Worm (Caenorhabditis elegans) whole organism, L2 larva: ENCODE results near the gene nfyb-1.

Experiments
- C34F6.9 ChIP-seq: fragments of 150-350 bp; optimal IDR thresholded peaks from 2 replicates; lab custom pipeline; 2014; ENCODE audit warnings: missing biosample characterization, missing genetic modification characterization
- F13H6.1 ChIP-seq: sonication (generic microtip); optimal IDR thresholded peaks from 2 replicates; lab custom pipeline; 2016; ENCODE audit warnings: missing genetic modification characterization, missing compliant biosample characterization
- R02D3.7 ChIP-seq: fragments of 150-350 bp; optimal IDR thresholded peaks from 2 replicates; lab custom pipeline; 2014; ENCODE audit warnings: missing biosample characterization, missing genetic modification characterization
- Y55F3AM.14 ChIP-seq: fragments of 200-800 bp; sonication (Bioruptor generic); optimal IDR thresholded peaks from 2 replicates; lab custom pipeline; 2018; ENCODE audit warnings: mild to moderate bottlenecking, missing genetic modification characterization, missing compliant biosample characterization
- alr-1 ChIP-seq: fragments of 150-350 bp; optimal IDR thresholded peaks from 2 replicates; lab custom pipeline; 2014; ENCODE audit warnings: missing biosample characterization, missing genetic modification characterization
- ceh-82 ChIP-seq: fragments of 150-350 bp; optimal IDR thresholded peaks from 2 replicates; lab custom pipeline; 2014; ENCODE audit warnings: missing biosample characterization, missing genetic modification characterization
- dmd-4 ChIP-seq: sonication (generic microtip); optimal IDR thresholded peaks from 2 replicates; lab custom pipeline; 2017; ENCODE audit warnings: missing biosample characterization, missing genetic modification characterization
- egl-27 ChIP-seq: sonication (generic microtip); optimal IDR thresholded peaks from 3 replicates; lab custom pipeline; 2017; ENCODE audit warnings: missing biosample characterization, missing genetic modification reagents, missing genetic modification characterization
- fos-1 ChIP-seq: fragments of 150-350 bp; optimal IDR thresholded peaks from 2 replicates; lab custom pipeline; 2014; ENCODE audit warnings: missing biosample characterization, missing genetic modification characterization
- gmeb-1 ChIP-seq: fragments of 150-350 bp; optimal IDR thresholded peaks from 2 replicates; lab custom pipeline; 2014; ENCODE audit warnings: missing biosample characterization, missing genetic modification characterization
- lin-11 ChIP-seq: fragments of 150-350 bp; sonication (generic microtip); optimal IDR thresholded peaks from 2 replicates; lab custom pipeline; 2014; ENCODE audit warnings: missing biosample characterization, missing genetic modification characterization, inconsistent platforms, mixed read lengths
- lin-39 ChIP-seq: fragments of 150-350 bp; optimal IDR thresholded peaks from 2 replicates; lab custom pipeline; 2014; ENCODE audit warnings: missing biosample characterization, missing genetic modification reagents, missing genetic modification characterization
- mab-5 ChIP-seq: fragments of 150-350 bp; optimal IDR thresholded peaks from 2 replicates; lab custom pipeline; 2014; ENCODE audit warnings: missing biosample characterization, missing genetic modification characterization
- mbf-1 ChIP-seq: sonication (generic microtip); optimal IDR thresholded peaks from 2 replicates; lab custom pipeline; 2017; ENCODE audit warnings: missing biosample characterization, missing genetic modification characterization
- nhr-10 ChIP-seq: sonication (generic microtip); optimal IDR thresholded peaks from 2 replicates; lab custom pipeline; 2017; ENCODE audit warnings: missing biosample characterization, missing genetic modification characterization
- nhr-129 ChIP-seq: fragments of 150-350 bp; optimal IDR thresholded peaks from 2 replicates; lab custom pipeline; 2014; ENCODE audit warnings: missing biosample characterization, missing genetic modification characterization
- nhr-21 ChIP-seq: fragments of 150-350 bp; optimal IDR thresholded peaks from 2 replicates; lab custom pipeline; 2014; ENCODE audit warnings: missing biosample characterization, missing genetic modification characterization
- nhr-23 ChIP-seq: fragments of 150-350 bp; optimal IDR thresholded peaks from 2 replicates; lab custom pipeline; 2014; ENCODE audit warnings: missing biosample characterization, missing genetic modification reagents, missing genetic modification characterization
- nhr-237 ChIP-seq: fragments of 150-350 bp; optimal IDR thresholded peaks from 2 replicates; lab custom pipeline; 2014; ENCODE audit warnings: missing biosample characterization, missing genetic modification characterization
- nhr-25 ChIP-seq: fragments of 150-350 bp; sonication (generic microtip); optimal IDR thresholded peaks from 3 replicates; lab custom pipeline; 2014; ENCODE audit warnings: missing biosample characterization, missing genetic modification characterization
- nhr-6 ChIP-seq: fragments of 150-350 bp; optimal IDR thresholded peaks from 2 replicates; lab custom pipeline; 2014; ENCODE audit warnings: missing biosample characterization, missing genetic modification characterization
- sem-4 ChIP-seq: fragments of 150-350 bp; optimal IDR thresholded peaks from 2 replicates; lab custom pipeline; 2014; ENCODE audit warnings: missing biosample characterization, missing genetic modification reagents, missing genetic modification characterization
- skn-1 ChIP-seq: sonication (generic microtip); optimal IDR thresholded peaks from 2 replicates; lab custom pipeline; 2017; ENCODE audit warnings: missing biosample characterization, missing genetic modification characterization
- sma-3 ChIP-seq: sonication (generic microtip); optimal IDR thresholded peaks from 2 replicates; lab custom pipeline; 2016; ENCODE audit warnings: missing genetic modification reagents, missing genetic modification characterization, missing compliant biosample characterization
- sma-9 ChIP-seq, 2 experiments: fragments of 150-350 bp in 1 of 2; sonication (generic microtip) in 1 of 2; optimal IDR thresholded peaks; 2 replicates each; lab custom pipeline; 2014 to 2016; ENCODE audit warnings: missing genetic modification characterization in 2 of 2, mild to moderate bottlenecking in 1 of 2, missing biosample characterization in 1 of 2, missing compliant biosample characterization in 1 of 2, missing genetic modification reagents in 1 of 2, moderate library complexity in 1 of 2
- snpc-4 ChIP-seq: fragments of 150-350 bp; optimal IDR thresholded peaks from 2 replicates; lab custom pipeline; 2014; ENCODE audit warnings: missing biosample characterization, missing genetic modification characterization
- unc-55 ChIP-seq: fragments of 150-350 bp; sonication (generic microtip); optimal IDR thresholded peaks from 3 replicates; lab custom pipeline; 2014; ENCODE audit warnings: missing biosample characterization, missing genetic modification reagents, missing genetic modification characterization
- unc-62 ChIP-seq: fragments of 150-350 bp; optimal IDR thresholded peaks from 2 replicates; lab custom pipeline; 2014; ENCODE audit warnings: missing biosample characterization, missing genetic modification reagents, missing genetic modification characterization
- zag-1 ChIP-seq: fragments of 150-350 bp; optimal IDR thresholded peaks from 2 replicates; lab custom pipeline; 2014; ENCODE audit warnings: missing biosample characterization, missing genetic modification characterization
- ztf-1 ChIP-seq: fragments of 200-800 bp; sonication (Bioruptor generic); conservative IDR thresholded peaks from 2 replicates; pipeline ENCODE4 v1.3.6; 2022; ENCODE audit warnings: missing genetic modification characterization, missing compliant biosample characterization
- ztf-11 ChIP-seq: sonication (generic microtip); optimal IDR thresholded peaks from 2 replicates; lab custom pipeline; 2017; ENCODE audit warnings: missing biosample characterization, missing genetic modification characterization
- ztf-4 ChIP-seq: fragments of 150-350 bp; optimal IDR thresholded peaks from 2 replicates; lab custom pipeline; 2014; ENCODE audit warnings: missing biosample characterization, missing genetic modification characterization

nfyb-1 gene

DNA sequence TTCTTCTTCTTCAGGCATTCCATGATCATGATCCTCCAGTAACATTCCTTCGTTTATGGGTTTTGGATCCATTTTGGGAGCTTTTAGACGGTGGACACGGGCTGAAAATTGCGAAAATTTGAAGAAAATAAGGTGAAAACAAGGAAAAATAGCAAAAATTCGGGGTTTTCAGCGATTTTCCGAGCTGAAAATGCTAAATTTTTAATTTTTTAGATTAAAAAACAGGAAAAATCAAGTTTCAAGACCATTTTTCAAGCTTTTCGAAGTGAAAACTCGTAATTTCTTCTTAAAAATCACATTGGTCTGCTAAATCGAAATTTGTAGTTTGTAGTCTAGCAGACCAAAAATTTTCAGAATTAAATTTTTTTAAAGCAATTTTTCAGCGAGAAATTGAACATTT is at the start of gene nfyb-1:
TSS of gene nfyb-1 (minus strand) at position 101 of the 400 bp plus-strand sequence.
- TF ChIP-seq nhr-129 (tag; lab: Kevin White, UChicago) = no peak
- TF ChIP-seq skn-1 (tag; lab: Kevin White, UChicago) = no peak
- no peak for TF ChIP-seq R02D3.7
- TF ChIP-seq sma-3 = no peak
- TF ChIP-seq lin-39 = no peak
- no peak for TF ChIP-seq F13H6.1 (tag; lab: Kevin White, UChicago)
- TF ChIP-seq mab-5 (tag; lab: Kevin White, UChicago) = no peak
- no peak for TF ChIP-seq nhr-23 (tag; lab: Kevin White, UChicago)
- TF ChIP-seq dmd-4 (tag; lab: Kevin White, UChicago) = no peak
- TF ChIP-seq lin-11 (tag; lab: Kevin White, UChicago) = no peak
- TF ChIP-seq nhr-10 (tag; lab: Kevin White, UChicago) = no peak
- TF ChIP-seq nhr-25 (tag; lab: Kevin White, UChicago) = no peak
- TF ChIP-seq mbf-1 (tag; lab: Kevin White, UChicago) = no peak
- TF ChIP-seq egl-27 = no peak
- TF ChIP-seq zag-1 (tag; lab: Kevin White, UChicago) = no peak
- TF ChIP-seq C34F6.9 (tag; lab: Kevin White, UChicago) = no peak
- no peak for TF ChIP-seq snpc-4

DNA sequence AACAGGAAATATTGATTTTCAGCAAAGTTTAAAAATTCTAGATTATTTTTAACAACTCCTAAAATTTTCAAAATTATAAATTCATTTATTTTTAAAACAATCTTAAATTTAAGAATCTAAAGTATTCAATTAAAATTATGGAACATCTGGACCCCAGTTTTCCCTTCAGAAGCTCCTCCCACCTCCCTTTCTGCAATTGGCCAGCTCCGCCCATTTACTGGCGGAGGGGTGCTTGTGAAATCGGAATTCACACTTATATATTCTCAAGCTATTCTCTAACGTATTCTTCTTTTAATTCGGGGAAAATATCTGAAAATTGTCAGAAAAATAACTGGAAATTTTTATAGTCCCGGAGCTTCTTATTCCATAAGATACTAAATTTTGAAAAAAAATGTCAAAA is 48.6 kb upstream of the nfyb-1 start, which contains the start of gene mab-9:
TSS of gene mab-9 (plus strand) at position 260 of the 400 bp plus-strand sequence.
- TF ChIP-seq unc-55 (GFP tag; lab: Kevin White, UChicago) (peak; percentile 25), ztf-4 (tag; lab: Kevin White, UChicago) (no peak)

DNA sequence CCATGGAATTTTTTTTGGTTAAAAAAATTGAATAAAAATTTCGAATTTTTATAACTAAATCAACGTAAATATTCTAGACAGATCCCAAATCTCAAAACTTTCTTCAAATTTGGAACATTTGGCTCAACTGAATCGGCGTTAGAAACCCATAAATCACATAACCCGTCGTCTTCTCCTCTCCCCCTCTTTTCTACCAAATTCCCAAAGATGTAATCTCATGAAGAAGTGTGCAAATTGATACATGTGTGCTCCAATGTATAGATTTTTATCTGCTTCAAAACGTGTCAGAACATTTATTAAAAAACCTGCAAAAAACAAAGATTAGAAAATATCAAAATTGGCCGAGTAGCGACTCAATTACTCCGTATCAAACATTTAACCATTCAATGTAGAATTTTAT is 45.5 kb upstream of the nfyb-1 start:
- TF ChIP-seq mab-5 (tag; lab: Kevin White, UChicago) (peak; percentile 80), unc-55 (GFP tag; lab: Kevin White, UChicago) (peak; percentile 54), sem-4 (tag; lab: Kevin White, UChicago) (no peak)

DNA sequence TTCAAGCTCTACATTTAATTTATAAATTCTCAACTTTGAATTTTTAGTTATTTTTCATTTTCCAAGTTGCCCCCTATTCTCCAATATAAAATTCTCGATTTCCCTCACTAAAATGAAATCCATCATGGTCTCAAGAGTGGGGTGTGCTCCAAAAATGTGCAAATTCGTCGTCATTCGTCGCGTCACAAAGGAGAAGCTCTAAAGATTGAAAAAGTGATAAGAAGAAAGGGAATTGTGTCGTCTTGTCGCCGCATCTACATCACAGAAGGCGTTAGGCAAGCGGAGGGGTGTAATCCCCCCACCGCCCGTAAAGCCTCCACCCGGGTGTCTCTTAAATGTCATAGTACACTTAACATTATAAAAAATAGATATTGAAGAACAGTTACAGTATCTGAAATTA is 44.8 kb upstream of the nfyb-1 start:
- no peak for TF ChIP-seq nhr-23 (tag; lab: Kevin White, UChicago)
- TF ChIP-seq fos-1 = no peak
- peak; percentile 43 for TF ChIP-seq unc-55 (GFP tag; lab: Kevin White, UChicago)
- TF ChIP-seq Y55F3AM.14 = no peak
- peak; percentile 48 for TF ChIP-seq mab-5 (tag; lab: Kevin White, UChicago)
- TF ChIP-seq, all 48 proteins: peak for 2

DNA sequence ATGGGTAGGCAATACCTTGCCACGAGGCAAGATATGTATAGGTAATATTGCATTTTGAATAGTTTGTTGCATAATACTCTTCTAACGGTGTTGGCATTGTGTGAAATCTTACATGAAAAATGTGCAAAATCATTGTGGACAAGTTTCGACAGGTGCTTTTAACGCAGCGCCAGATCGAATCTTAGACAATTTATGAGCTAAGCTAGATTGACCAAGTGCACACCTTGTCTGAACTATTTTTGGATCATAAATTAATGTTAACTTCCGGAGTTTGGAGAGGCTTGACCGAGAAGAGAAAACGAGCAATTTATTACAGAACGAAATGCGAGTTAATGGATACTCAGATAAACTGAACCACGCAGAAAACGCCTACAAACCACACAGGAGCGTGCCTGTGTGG is 42.1 kb upstream of the nfyb-1 start, which contains the start of gene srh-105:
TSS of gene srh-105 (minus strand) at position 101 of the 400 bp plus-strand sequence.
- no peak for TF ChIP-seq zag-1 (tag; lab: Kevin White, UChicago)
- no peak for TF ChIP-seq unc-62 (GFP tag; lab: Kevin White, UChicago)
- TF ChIP-seq ztf-1 (GFP tag; lab: Robert Waterston, UW) = no peak
- no peak for TF ChIP-seq alr-1
- TF ChIP-seq lin-39 = no peak
- no peak for TF ChIP-seq nhr-6 (tag; lab: Kevin White, UChicago)
- no peak for TF ChIP-seq nhr-21
- TF ChIP-seq gmeb-1 (tag; lab: Kevin White, UChicago) = no peak
- TF ChIP-seq skn-1 (tag; lab: Kevin White, UChicago) = no peak
- TF ChIP-seq nhr-10 (tag; lab: Kevin White, UChicago) = no peak
- TF ChIP-seq ztf-11 (tag; lab: Kevin White, UChicago) = no peak
- no peak for TF ChIP-seq sma-3
- no peak for TF ChIP-seq nhr-237 (tag; lab: Kevin White, UChicago)
- no peak for TF ChIP-seq nhr-129 (tag; lab: Kevin White, UChicago)
- no peak for TF ChIP-seq sma-9 (GFP tag; optimal IDR thresholded peaks at IDR 0.05; lab: Kevin White, UChicago)
- no peak for TF ChIP-seq sma-9 (tag; optimal IDR thresholded peaks at IDR 0.05; lab: Kevin White, UChicago)
- no peak for TF ChIP-seq sem-4 (tag; lab: Kevin White, UChicago)
- TF ChIP-seq, all 48 proteins: peak for 0

DNA sequence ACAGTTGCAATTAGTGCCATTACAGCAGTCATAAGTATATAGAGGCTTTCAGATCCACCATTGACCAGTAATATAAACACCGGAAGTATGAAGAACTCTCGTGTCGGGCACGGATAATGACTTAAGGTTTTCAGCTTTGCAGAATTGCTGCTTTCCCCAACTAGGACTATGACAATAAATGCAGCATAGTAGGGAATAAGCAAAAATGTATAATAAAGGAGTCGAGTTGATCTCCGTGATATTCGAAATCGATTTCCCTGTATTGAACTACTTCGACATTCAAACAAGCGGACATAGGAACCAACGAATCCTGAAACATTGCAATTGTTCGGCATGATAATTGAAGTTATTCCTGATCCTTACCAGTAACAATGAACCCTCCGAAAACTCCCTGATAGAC is 41.4 kb upstream of the nfyb-1 start:
- TF ChIP-seq unc-55 (GFP tag; lab: Kevin White, UChicago) (no peak), ceh-82 (tag; lab: Kevin White, UChicago) (no peak), unc-62 (GFP tag; lab: Kevin White, UChicago) (no peak)
